Fruit fly (Drosophila melanogaster) whole organism, prepupa: ENCODE data around the gene lz.
A peak's percentile ranks its signal among the peaks of the same experiment; 100 is the strongest.

Experiments
- Blimp-1 ChIP-seq: fragments of 200-800 bp; sonication (Bioruptor generic); optimal IDR thresholded peaks from 3 replicates; lab custom pipeline; 2017; ENCODE audit warnings: missing biosample characterization, missing genetic modification characterization, mild to moderate bottlenecking, moderate library complexity, missing genetic modification reagents
- CG10631 ChIP-seq: fragments of 200-800 bp; sonication (Bioruptor generic); optimal IDR thresholded peaks from 2 replicates; lab custom pipeline; 2016; ENCODE audit warnings: missing biosample characterization, missing genetic modification characterization
- CG10669 ChIP-seq: fragments of 200-800 bp; sonication (Bioruptor generic); optimal IDR thresholded peaks from 3 replicates; lab custom pipeline; 2018; ENCODE audit warnings: missing biosample characterization, mild to moderate bottlenecking, missing genetic modification characterization, moderate library complexity
- CG15336 ChIP-seq: fragments of 200-800 bp; sonication (Bioruptor generic); IDR thresholded peaks from 2 replicates; pipeline ENCODE4 v1.3.6; 2022; ENCODE audit warnings: missing biosample characterization, missing genetic modification characterization
- CG16779 ChIP-seq: fragments of 200-800 bp; sonication (Bioruptor generic); optimal IDR thresholded peaks from 3 replicates; lab custom pipeline; 2017; ENCODE audit warnings: missing biosample characterization, mild to moderate bottlenecking, missing genetic modification characterization
- CG3032 ChIP-seq: fragments of 200-800 bp; optimal IDR thresholded peaks from 2 replicates; lab custom pipeline; 2019; ENCODE audit warnings: missing biosample characterization, mild to moderate bottlenecking, missing genetic modification characterization, moderate library complexity
- CG31627 ChIP-seq: fragments of 200-800 bp; sonication (Bioruptor generic); optimal IDR thresholded peaks from 3 replicates; lab custom pipeline; 2016; ENCODE audit warnings: missing biosample characterization, missing genetic modification characterization
- CG32006 ChIP-seq: fragments of 200-800 bp; sonication (Bioruptor generic); optimal IDR thresholded peaks from 3 replicates; lab custom pipeline; 2017; ENCODE audit warnings: missing biosample characterization, mild to moderate bottlenecking, missing genetic modification characterization
- CG3919 ChIP-seq: fragments of 200-800 bp; sonication (Bioruptor generic); optimal IDR thresholded peaks from 3 replicates; lab custom pipeline; 2016; ENCODE audit warnings: missing biosample characterization, missing genetic modification characterization
- CG6163 ChIP-seq: fragments of 200-800 bp; sonication (Bioruptor generic); IDR thresholded peaks from 3 replicates; pipeline ENCODE4 v1.3.6; 2022; ENCODE audit warnings: missing biosample characterization, missing genetic modification characterization
- CG6276 ChIP-seq: fragments of 200-800 bp; sonication (Bioruptor generic); optimal IDR thresholded peaks from 2 replicates; lab custom pipeline; 2017; ENCODE audit warnings: missing biosample characterization, mild to moderate bottlenecking, missing genetic modification characterization
- CG6792 ChIP-seq: fragments of 200-800 bp; sonication (Bioruptor generic); optimal IDR thresholded peaks from 3 replicates; lab custom pipeline; 2016; ENCODE audit warnings: missing biosample characterization, missing genetic modification characterization
- CG6808 ChIP-seq: fragments of 200-800 bp; sonication (Bioruptor generic); optimal IDR thresholded peaks from 3 replicates; lab custom pipeline; 2017; ENCODE audit warnings: missing biosample characterization, missing genetic modification characterization, mild to moderate bottlenecking, moderate library complexity, missing genetic modification reagents
- CG7368 ChIP-seq: fragments of 200-800 bp; sonication (Bioruptor generic); optimal IDR thresholded peaks from 3 replicates; lab custom pipeline; 2016; ENCODE audit warnings: missing biosample characterization, missing genetic modification characterization
- CG8119 ChIP-seq: fragments of 200-800 bp; sonication (Bioruptor generic); IDR thresholded peaks from 3 replicates; pipeline ENCODE4 v1.3.6; 2022; ENCODE audit warnings: missing biosample characterization, missing genetic modification characterization
- CG8319 ChIP-seq: fragments of 200-800 bp; sonication (Bioruptor generic); optimal IDR thresholded peaks from 3 replicates; lab custom pipeline; 2016; ENCODE audit warnings: missing biosample characterization, missing genetic modification characterization
- CG9139 ChIP-seq: fragments of 200-800 bp; sonication (Bioruptor generic); optimal IDR thresholded peaks from 3 replicates; lab custom pipeline; 2017; ENCODE audit warnings: missing biosample characterization, mild to moderate bottlenecking, missing genetic modification characterization
- Eip75B ChIP-seq: fragments of 200-800 bp; sonication (Bioruptor generic); optimal IDR thresholded peaks from 3 replicates; lab custom pipeline; 2016; ENCODE audit warnings: missing biosample characterization, missing genetic modification characterization
- Eip78C ChIP-seq: fragments of 200-800 bp; sonication (Bioruptor generic); peaks from one replicate; lab custom pipeline; 2016; ENCODE audit warnings: missing biosample characterization, missing genetic modification characterization
- Eip93F ChIP-seq: fragments of 200-800 bp; sonication (Bioruptor generic); optimal IDR thresholded peaks from 2 replicates; lab custom pipeline; 2016; ENCODE audit warnings: missing biosample characterization, mild to moderate bottlenecking, missing genetic modification characterization
- Gug ChIP-seq: fragments of 200-800 bp; sonication (Bioruptor generic); IDR thresholded peaks from 2 replicates; pipeline ENCODE4 v1.3.6; 2022; ENCODE audit warnings: missing biosample characterization, missing genetic modification characterization
- Hr38 ChIP-seq: sonication (Bioruptor generic); optimal IDR thresholded peaks from 2 replicates; lab custom pipeline; 2016; ENCODE audit warnings: missing biosample characterization, missing genetic modification characterization
- Hr39 ChIP-seq: fragments of 200-800 bp; sonication (Bioruptor generic); optimal IDR thresholded peaks from 2 replicates; lab custom pipeline; 2016; ENCODE audit warnings: missing biosample characterization, missing genetic modification characterization
- Hr4 ChIP-seq: fragments of 200-800 bp; sonication (Bioruptor generic); optimal IDR thresholded peaks from 3 replicates; lab custom pipeline; 2016; ENCODE audit warnings: missing biosample characterization, missing genetic modification characterization
- Lpt ChIP-seq: fragments of 200-800 bp; sonication (Bioruptor generic); optimal IDR thresholded peaks from 3 replicates; lab custom pipeline; 2016; ENCODE audit warnings: missing biosample characterization, missing genetic modification characterization
- Met ChIP-seq: fragments of 200-800 bp; sonication (Bioruptor generic); optimal IDR thresholded peaks from 3 replicates; lab custom pipeline; 2016; ENCODE audit warnings: missing biosample characterization, missing genetic modification characterization
- OdsH ChIP-seq: fragments of 200-800 bp; sonication (Bioruptor generic); optimal IDR thresholded peaks from 3 replicates; lab custom pipeline; 2016; ENCODE audit warnings: missing biosample characterization, missing genetic modification characterization
- Sox102F ChIP-seq: fragments of 200-800 bp; sonication (Bioruptor generic); optimal IDR thresholded peaks from 2 replicates; lab custom pipeline; 2016; ENCODE audit warnings: missing biosample characterization, mild to moderate bottlenecking, missing genetic modification characterization
- Sox15 ChIP-seq: fragments of 200-800 bp; sonication (Bioruptor generic); optimal IDR thresholded peaks from 3 replicates; lab custom pipeline; 2016; ENCODE audit warnings: missing biosample characterization, missing genetic modification characterization
- achi ChIP-seq: fragments of 200-800 bp; sonication (Bioruptor generic); optimal IDR thresholded peaks from 3 replicates; lab custom pipeline; 2016; ENCODE audit warnings: missing biosample characterization, missing genetic modification characterization
- acj6 ChIP-seq: fragments of 200-800 bp; sonication (Bioruptor generic); optimal IDR thresholded peaks from 3 replicates; lab custom pipeline; 2016; ENCODE audit warnings: missing biosample characterization, missing genetic modification characterization
- dac ChIP-seq: fragments of 200-800 bp; sonication (Bioruptor generic); optimal IDR thresholded peaks from 2 replicates; lab custom pipeline; 2017; ENCODE audit warnings: missing biosample characterization, mild to moderate bottlenecking, missing genetic modification characterization
- eg ChIP-seq: fragments of 200-800 bp; sonication (Bioruptor generic); IDR thresholded peaks from 3 replicates; pipeline ENCODE4 v1.3.6; 2022; ENCODE audit warnings: missing biosample characterization, missing genetic modification characterization
- esn ChIP-seq: fragments of 200-800 bp; sonication (Bioruptor generic); optimal IDR thresholded peaks from 2 replicates; lab custom pipeline; 2016; ENCODE audit warnings: missing biosample characterization, mild to moderate bottlenecking, missing genetic modification characterization, moderate library complexity
- fd59A ChIP-seq: fragments of 200-800 bp; sonication (Bioruptor generic); optimal IDR thresholded peaks from 2 replicates; lab custom pipeline; 2017; ENCODE audit warnings: missing biosample characterization, mild to moderate bottlenecking, missing genetic modification characterization, missing genetic modification reagents
- fd85E ChIP-seq: fragments of 200-800 bp; sonication (Bioruptor generic); optimal IDR thresholded peaks from 3 replicates; lab custom pipeline; 2016; ENCODE audit warnings: missing biosample characterization, missing genetic modification characterization
- fkh ChIP-seq: fragments of 200-800 bp; sonication (Bioruptor generic); optimal IDR thresholded peaks from 3 replicates; lab custom pipeline; 2017; ENCODE audit warnings: missing biosample characterization, mild to moderate bottlenecking, missing genetic modification characterization, moderate library complexity
- lz ChIP-seq: fragments of 200-800 bp; sonication (Bioruptor generic); optimal IDR thresholded peaks from 3 replicates; lab custom pipeline; 2016; ENCODE audit warnings: missing biosample characterization, missing genetic modification characterization
- net ChIP-seq: fragments of 200-800 bp; sonication (Bioruptor generic); optimal IDR thresholded peaks from 3 replicates; lab custom pipeline; 2016; ENCODE audit warnings: missing biosample characterization, missing genetic modification characterization
- pdm3 ChIP-seq: fragments of 200-800 bp; sonication (Bioruptor generic); optimal IDR thresholded peaks from 3 replicates; lab custom pipeline; 2016; ENCODE audit warnings: missing biosample characterization, missing genetic modification characterization
- salr ChIP-seq, 2 experiments: fragments of 200-800 bp; sonication (Bioruptor generic); optimal IDR thresholded peaks; 3 replicates each; lab custom pipeline; 2016 to 2018; ENCODE audit warnings: missing biosample characterization in 2 of 2, missing genetic modification characterization in 2 of 2, mild to moderate bottlenecking in 1 of 2
- spab ChIP-seq: fragments of 200-800 bp; sonication (Bioruptor generic); optimal IDR thresholded peaks from 2 replicates; lab custom pipeline; 2017; ENCODE audit warnings: missing biosample characterization, mild to moderate bottlenecking, missing genetic modification characterization, missing genetic modification reagents
- ss ChIP-seq, 2 experiments: fragments of 200-800 bp; sonication (Bioruptor generic); optimal IDR thresholded peaks; 2 replicates in 1 of 2; 3 replicates in 1 of 2; lab custom pipeline; 2017 to 2018; ENCODE audit warnings: mild to moderate bottlenecking in 2 of 2, missing biosample characterization in 2 of 2, missing genetic modification characterization in 2 of 2, moderate library complexity in 1 of 2
- svp ChIP-seq: fragments of 200-800 bp; sonication (Bioruptor generic); peaks from one replicate; lab custom pipeline; 2016; ENCODE audit warnings: missing biosample characterization, missing genetic modification characterization
- topi ChIP-seq: fragments of 200-800 bp; sonication (Bioruptor generic); optimal IDR thresholded peaks from 3 replicates; lab custom pipeline; 2016; ENCODE audit warnings: missing biosample characterization, missing genetic modification characterization
- vri ChIP-seq: fragments of 200-800 bp; sonication (Bioruptor generic); optimal IDR thresholded peaks from 3 replicates; lab custom pipeline; 2016; ENCODE audit warnings: missing biosample characterization, mild to moderate bottlenecking, missing genetic modification characterization

Gene lz

DNA sequence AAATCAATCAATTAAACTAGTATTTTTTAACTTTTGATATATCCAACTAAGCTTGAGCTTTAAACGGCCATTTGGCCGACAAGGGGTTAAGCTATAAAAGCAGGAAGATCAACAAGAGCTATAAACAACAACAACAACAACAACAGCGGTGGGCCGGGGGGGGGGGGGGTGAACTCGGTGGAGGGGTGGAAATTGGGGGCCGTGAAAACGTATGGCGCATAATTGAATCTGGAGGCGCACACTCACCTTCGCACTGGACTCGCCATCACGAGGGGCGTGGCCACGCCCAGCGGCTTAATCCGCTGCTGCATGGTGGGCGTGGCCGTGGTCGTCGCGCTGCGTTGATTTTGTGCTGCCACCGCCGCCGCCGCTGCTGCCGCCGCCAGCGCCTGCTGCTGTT is 47.8 kb downstream of the lz start:
- TF ChIP-seq achi (GFP tag; lab: Kevin White, UChicago) (no peak), Sox102F (GFP tag; lab: Kevin White, UChicago) (no peak), spab (no peak), acj6 (GFP tag; lab: Kevin White, UChicago) (no peak), CG32006 (GFP tag; lab: Kevin White, UChicago) (peak; percentile 55), CG8119 (GFP tag; lab: Robert Waterston, UW) (0 out of 3 replicates have a peak, but pooled peaks have one; percentile 25), CG9139 (GFP tag; lab: Kevin White, UChicago) (no peak), fd59A (no peak), CG3032 (tag; lab: Kevin White, UChicago) (no peak)

DNA sequence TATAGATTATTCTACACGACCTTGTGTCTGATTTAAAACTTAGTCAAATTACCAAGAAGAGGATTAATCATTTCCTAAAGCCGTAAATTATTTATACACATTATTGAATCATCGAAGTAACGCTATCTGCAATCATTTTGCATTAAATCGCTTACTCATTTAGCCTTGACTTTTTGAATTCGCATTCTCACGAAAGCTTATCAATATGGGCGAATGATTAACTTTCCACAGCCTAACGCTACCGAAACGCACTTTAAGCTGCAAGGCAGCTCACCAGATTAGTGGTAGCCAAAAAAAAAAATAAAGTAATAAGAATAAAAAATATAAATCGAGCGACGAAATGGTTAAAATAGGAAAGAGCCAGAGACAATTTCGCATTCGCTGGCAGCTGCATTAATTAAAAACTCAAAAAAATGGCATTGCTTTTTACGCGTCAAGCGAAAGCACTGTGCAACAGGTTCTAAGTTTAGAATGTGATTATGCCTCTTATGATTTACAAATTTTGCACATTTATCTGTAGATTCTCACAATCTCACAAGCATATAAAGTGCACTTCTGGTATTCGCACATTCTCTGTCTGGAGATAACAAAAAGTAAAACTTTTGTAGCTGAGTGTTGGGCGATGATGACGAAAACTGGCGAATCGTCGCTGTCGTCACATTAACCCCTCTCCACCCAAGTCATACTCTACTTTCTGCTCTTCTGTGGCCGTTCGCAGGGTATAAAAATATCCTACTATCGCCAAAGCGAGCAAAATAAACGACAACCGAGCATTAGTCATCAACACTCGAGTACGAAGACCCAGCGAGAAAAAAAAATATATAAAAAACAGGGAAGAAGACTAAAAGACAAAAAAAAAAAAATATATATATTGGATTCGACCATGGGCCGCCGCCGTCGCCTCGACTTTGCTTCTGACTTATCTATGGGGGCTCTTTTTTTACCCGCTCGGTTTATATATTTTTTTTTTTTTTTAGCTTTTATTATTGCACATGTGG is 59.3 kb downstream of the lz start:
- peak; percentile 76 for TF ChIP-seq dac (GFP tag; lab: Kevin White, UChicago)
- TF ChIP-seq CG31627 (GFP tag; lab: Kevin White, UChicago): peak; percentile 95
- TF ChIP-seq svp (GFP tag; lab: Kevin White, UChicago): peak; percentile 92
- peak; percentile 93 for TF ChIP-seq Sox102F (GFP tag; lab: Kevin White, UChicago)
- TF ChIP-seq Eip75B: peak; percentile 88
- TF ChIP-seq Eip93F (GFP tag; lab: Kevin White, UChicago): peak; percentile 72
- TF ChIP-seq Lpt (GFP tag; lab: Kevin White, UChicago): peak; percentile 61
- TF ChIP-seq fd59A: peak; percentile 80
- no peak for TF ChIP-seq fkh (GFP tag; lab: Kevin White, UChicago)
- peak; percentile 65 for TF ChIP-seq CG16779
- peak; percentile 81 for TF ChIP-seq CG32006 (GFP tag; lab: Kevin White, UChicago)
- peak; percentile 76 for TF ChIP-seq CG9139 (GFP tag; lab: Kevin White, UChicago)
- peak; percentile 68 for TF ChIP-seq spab
- peak; percentile 90 for TF ChIP-seq CG10669 (GFP tag; lab: Kevin White, UChicago)
- TF ChIP-seq Met (GFP tag; lab: Kevin White, UChicago): peak; percentile 94
- TF ChIP-seq pdm3 (GFP tag; lab: Kevin White, UChicago): peak; percentile 90
- TF ChIP-seq CG6163 (GFP tag; lab: Robert Waterston, UW): peak; percentile 96
- peak; percentile 92 for TF ChIP-seq acj6 (GFP tag; lab: Kevin White, UChicago)
- peak; percentile 84 for TF ChIP-seq net (GFP tag; lab: Kevin White, UChicago)
- TF ChIP-seq Blimp-1: peak; percentile 71
- TF ChIP-seq CG6808 (GFP tag; lab: Kevin White, UChicago): peak; percentile 76
- TF ChIP-seq Gug (GFP tag; lab: Robert Waterston, UW): peak; percentile 85
- TF ChIP-seq fd85E (GFP tag; lab: Kevin White, UChicago): peak; percentile 84
- TF ChIP-seq vri (GFP tag; lab: Kevin White, UChicago): peak; percentile 91
- TF ChIP-seq eg (GFP tag; lab: Robert Waterston, UW): peak; percentile 32; the same call in 1 of the 3 replicates
- TF ChIP-seq CG3919 (GFP tag; lab: Kevin White, UChicago): peak; percentile 92
- TF ChIP-seq CG7368 (GFP tag; lab: Kevin White, UChicago): peak; percentile 95
- peak; percentile 95 for TF ChIP-seq Hr39
- peak; percentile 89 for TF ChIP-seq OdsH (GFP tag; lab: Kevin White, UChicago)
- TF ChIP-seq Hr38: no peak
- TF ChIP-seq ss (GFP tag; optimal IDR thresholded peaks at IDR 0.05; lab: Kevin White, UChicago): peak; percentile 87 to 90
- peak; percentile 88 for TF ChIP-seq Sox15 (GFP tag; lab: Kevin White, UChicago)
- TF ChIP-seq Hr4 (GFP tag; lab: Kevin White, UChicago): peak; percentile 85
- TF ChIP-seq CG6792 (GFP tag; lab: Kevin White, UChicago): peak; percentile 89
- peak; percentile 89 for TF ChIP-seq achi (GFP tag; lab: Kevin White, UChicago)
- peak; percentile 93 for TF ChIP-seq lz (GFP tag; lab: Kevin White, UChicago)
- peak; percentile 79 for TF ChIP-seq CG6276 (GFP tag; lab: Kevin White, UChicago)
- peak; percentile 44 to 85 for TF ChIP-seq salr (GFP tag; optimal IDR thresholded peaks at IDR 0.05; lab: Kevin White, UChicago)
- peak; percentile 84 for TF ChIP-seq CG10631 (GFP tag; lab: Kevin White, UChicago)
- TF ChIP-seq CG15336: peak; percentile 87
- peak; percentile 95 for TF ChIP-seq topi (GFP tag; lab: Kevin White, UChicago)
- TF ChIP-seq esn (GFP tag; lab: Kevin White, UChicago): peak; percentile 93
- TF ChIP-seq Eip78C (GFP tag; lab: Kevin White, UChicago): peak; percentile 97
- peak; percentile 90 for TF ChIP-seq CG8319 (GFP tag; lab: Kevin White, UChicago)
